Worm (Caenorhabditis elegans) whole organism, L4/young adult: ENCODE measurements around the gene rbm-22.

Experiments used
- W03F9.2 ChIP-seq: fragments of 150-350 bp; optimal IDR thresholded peaks from 2 replicates; lab custom pipeline; 2014; ENCODE audit warnings: missing biosample characterization, missing genetic modification characterization
- dao-5 ChIP-seq: sonication (generic microtip); optimal IDR thresholded peaks from 2 replicates; lab custom pipeline; 2016; ENCODE audit warnings: missing genotype, missing genetic modification characterization, moderate library complexity, missing compliant biosample characterization
- him-1 ChIP-seq: sonication (generic microtip); optimal IDR thresholded peaks from 2 replicates; lab custom pipeline; 2016; ENCODE audit warnings: missing genotype, missing genetic modification reagents, missing genetic modification characterization, missing compliant biosample characterization

- no peak for TF ChIP-seq dao-5 (tag; lab: Kevin White, UChicago)
- TF ChIP-seq W03F9.2 (tag; lab: Kevin White, UChicago): no peak
- TF ChIP-seq him-1 (tag; lab: Kevin White, UChicago): no peak
Observed at ce11 chrIV:10891993-10892392, 30.8 kb downstream of the rbm-22 start, which contains the start of gene srlf-12.
